Fruit fly (Drosophila melanogaster) whole organism, embryonic: ENCODE data around the gene COX7AL2.

Source experiments
- CG10209 ChIP-seq: fragments of 200-800 bp; sonication (Bioruptor generic); optimal IDR thresholded peaks from 3 replicates; lab custom pipeline; 2017; ENCODE audit warnings: missing biosample characterization, mild to moderate bottlenecking, missing genetic modification characterization, missing genetic modification reagents
- CG1024 ChIP-seq: fragments of 200-800 bp; sonication (Bioruptor generic); IDR thresholded peaks from 2 replicates; pipeline ENCODE4 v1.3.6; 2022; ENCODE audit warnings: missing biosample characterization, missing genetic modification characterization
- CG10274 ChIP-seq: fragments of 200-800 bp; sonication (Bioruptor generic); optimal IDR thresholded peaks from 3 replicates; lab custom pipeline; 2017; ENCODE audit warnings: missing biosample characterization, mild to moderate bottlenecking, missing genetic modification characterization
- CG10431 ChIP-seq: fragments of 200-800 bp; sonication (Bioruptor generic); optimal IDR thresholded peaks from 3 replicates; lab custom pipeline; 2018; ENCODE audit warnings: missing biosample characterization, mild to moderate bottlenecking, missing genetic modification characterization
- CG10462 ChIP-seq: fragments of 200-800 bp; sonication (Bioruptor generic); optimal IDR thresholded peaks from 2 replicates; lab custom pipeline; 2016; ENCODE audit warnings: missing biosample characterization, missing genetic modification characterization
- CG10565 ChIP-seq: fragments of 200-800 bp; sonication (Bioruptor generic); optimal IDR thresholded peaks from 3 replicates; lab custom pipeline; 2016; ENCODE audit warnings: missing biosample characterization, mild to moderate bottlenecking, missing genetic modification characterization
- CG10979 ChIP-seq: fragments of 200-800 bp; sonication (Bioruptor generic); optimal IDR thresholded peaks from 2 replicates; lab custom pipeline; 2018; ENCODE audit warnings: missing biosample characterization, mild to moderate bottlenecking, missing genetic modification characterization, moderate library complexity
- CG11085 ChIP-seq: fragments of 200-800 bp; sonication (Bioruptor generic); IDR thresholded peaks from 2 replicates; pipeline ENCODE4 v1.3.6; 2022; ENCODE audit warnings: missing biosample characterization, missing genetic modification characterization
- CG11456 ChIP-seq: fragments of 200-800 bp; sonication (Bioruptor generic); IDR thresholded peaks from 3 replicates; pipeline ENCODE4 v1.3.6; 2022; ENCODE audit warnings: missing biosample characterization, missing genetic modification characterization
- CG12219 ChIP-seq: fragments of 200-800 bp; sonication (Bioruptor generic); optimal IDR thresholded peaks from 3 replicates; lab custom pipeline; 2018; ENCODE audit warnings: missing biosample characterization, mild to moderate bottlenecking, missing genetic modification characterization
- CG13287 ChIP-seq: fragments of 200-800 bp; sonication (Bioruptor generic); IDR thresholded peaks from 2 replicates; pipeline ENCODE4 v1.3.6; 2022; ENCODE audit warnings: missing biosample characterization, missing genetic modification characterization; ENCODE audit not compliant: partially characterized antibody
- CG1602 ChIP-seq: fragments of 200-800 bp; sonication (Bioruptor generic); optimal IDR thresholded peaks from 3 replicates; lab custom pipeline; 2016; ENCODE audit warnings: missing biosample characterization, missing genetic modification characterization
- CG16813 ChIP-seq: fragments of 200-800 bp; sonication (Bioruptor generic); IDR thresholded peaks from 3 replicates; pipeline ENCODE4 v1.3.6; 2022; ENCODE audit warnings: missing biosample characterization, missing genetic modification characterization; ENCODE audit not compliant: partially characterized antibody
- CG16863 ChIP-seq: fragments of 200-800 bp; sonication (Bioruptor generic); optimal IDR thresholded peaks from 3 replicates; lab custom pipeline; 2016; ENCODE audit warnings: missing biosample characterization, missing genetic modification characterization
- CG17361 ChIP-seq: fragments of 200-800 bp; sonication (Bioruptor generic); IDR thresholded peaks from 3 replicates; pipeline ENCODE4 v1.3.6; 2022; ENCODE audit warnings: missing biosample characterization, missing genetic modification characterization
- CG17612 ChIP-seq: fragments of 200-800 bp; sonication (Bioruptor generic); IDR thresholded peaks from 2 replicates; pipeline ENCODE4 v1.3.6; 2022; ENCODE audit warnings: missing biosample characterization, missing genetic modification characterization
- CG17802 ChIP-seq: fragments of 200-800 bp; sonication (Bioruptor generic); optimal IDR thresholded peaks from 2 replicates; lab custom pipeline; 2018; ENCODE audit warnings: missing biosample characterization, mild to moderate bottlenecking, missing genetic modification characterization, moderate library complexity
- CG18599 ChIP-seq: fragments of 200-800 bp; sonication (Bioruptor generic); optimal IDR thresholded peaks from 3 replicates; lab custom pipeline; 2017; ENCODE audit warnings: missing biosample characterization, missing genetic modification characterization, mild to moderate bottlenecking, moderate library complexity, missing genetic modification reagents
- CG31388 ChIP-seq: fragments of 200-800 bp; sonication (Bioruptor generic); optimal IDR thresholded peaks from 2 replicates; lab custom pipeline; 2016; ENCODE audit warnings: missing biosample characterization, missing genetic modification characterization
- CG3281 ChIP-seq: fragments of 200-800 bp; sonication (Bioruptor generic); optimal IDR thresholded peaks from 3 replicates; lab custom pipeline; 2017; ENCODE audit warnings: missing biosample characterization, mild to moderate bottlenecking, missing genetic modification characterization
- CG4730 ChIP-seq: fragments of 200-800 bp; sonication (Bioruptor generic); IDR thresholded peaks from 2 replicates; pipeline ENCODE4 v1.3.6; 2022; ENCODE audit warnings: missing biosample characterization, missing genetic modification characterization
- CG6654 ChIP-seq: fragments of 200-800 bp; sonication (Bioruptor generic); optimal IDR thresholded peaks from 2 replicates; lab custom pipeline; 2017; ENCODE audit warnings: missing biosample characterization, mild to moderate bottlenecking, missing genetic modification characterization
- CG6854 ChIP-seq: fragments of 200-800 bp; sonication (Bioruptor generic); optimal IDR thresholded peaks from 3 replicates; lab custom pipeline; 2017; ENCODE audit warnings: missing biosample characterization, mild to moderate bottlenecking, missing genetic modification characterization
- D19B ChIP-seq: fragments of 200-800 bp; sonication (Bioruptor generic); optimal IDR thresholded peaks from 2 replicates; lab custom pipeline; 2017; ENCODE audit warnings: missing biosample characterization, mild to moderate bottlenecking, missing genetic modification characterization
- Ets65A ChIP-seq: fragments of 200-800 bp; sonication (Bioruptor generic); peaks from one replicate; lab custom pipeline; 2016; ENCODE audit warnings: missing biosample characterization, missing genetic modification characterization
- Fer2 ChIP-seq: fragments of 200-800 bp; sonication (Bioruptor generic); optimal IDR thresholded peaks from 2 replicates; lab custom pipeline; 2018; ENCODE audit warnings: missing biosample characterization, mild to moderate bottlenecking, missing genetic modification characterization, moderate library complexity
- GATAe ChIP-seq: fragments of 200-800 bp; sonication (Bioruptor generic); conservative IDR thresholded peaks from 2 replicates; pipeline ENCODE4 v1.3.6; 2022; ENCODE audit warnings: missing biosample characterization, missing genetic modification characterization
- Lpt ChIP-seq: fragments of >200 bp; optimal IDR thresholded peaks from 2 replicates; lab custom pipeline; 2018; ENCODE audit warnings: missing biosample characterization, missing genetic modification characterization
- MBD-R2 ChIP-seq: fragments of 200-800 bp; sonication (Bioruptor generic); IDR thresholded peaks from 2 replicates; pipeline ENCODE4 v1.3.6; 2022; ENCODE audit warnings: missing biosample characterization, missing genetic modification characterization
- NfI ChIP-seq: fragments of 200-800 bp; sonication (Bioruptor generic); optimal IDR thresholded peaks from 3 replicates; lab custom pipeline; 2018; ENCODE audit warnings: missing biosample characterization, mild to moderate bottlenecking, missing genetic modification characterization, moderate library complexity
- Sox100B ChIP-seq: fragments of 200-800 bp; sonication (Bioruptor generic); optimal IDR thresholded peaks from 3 replicates; lab custom pipeline; 2018; ENCODE audit warnings: missing biosample characterization, mild to moderate bottlenecking, missing genetic modification characterization
- ap ChIP-seq: fragments of 200-800 bp; sonication (Bioruptor generic); IDR thresholded peaks from 2 replicates; pipeline ENCODE4 v1.3.6; 2022; ENCODE audit warnings: missing biosample characterization, missing genetic modification characterization
- ara ChIP-seq: fragments of 200-800 bp; sonication (Bioruptor generic); IDR thresholded peaks from 2 replicates; pipeline ENCODE4 v1.3.6; 2022; ENCODE audit warnings: missing biosample characterization, missing genetic modification characterization
- bigmax ChIP-seq: fragments of 200-800 bp; sonication (Bioruptor generic); optimal IDR thresholded peaks from 2 replicates; lab custom pipeline; 2018; ENCODE audit warnings: missing biosample characterization, mild to moderate bottlenecking, missing genetic modification characterization
- corto ChIP-seq: fragments of 200-800 bp; sonication (Bioruptor generic); optimal IDR thresholded peaks from 2 replicates; lab custom pipeline; 2016; ENCODE audit warnings: missing biosample characterization, mild to moderate bottlenecking, missing genetic modification characterization, moderate library complexity
- crc ChIP-seq: fragments of 200-800 bp; sonication (Bioruptor generic); optimal IDR thresholded peaks from 2 replicates; lab custom pipeline; 2016; ENCODE audit warnings: missing biosample characterization, missing genetic modification characterization
- croc ChIP-seq: fragments of 200-800 bp; sonication (Bioruptor generic); conservative IDR thresholded peaks from 3 replicates; pipeline ENCODE4 v1.3.6; 2022; ENCODE audit warnings: missing biosample characterization, missing genetic modification characterization
- danr ChIP-seq: fragments of 200-800 bp; sonication (Bioruptor generic); IDR thresholded peaks from 2 replicates; pipeline ENCODE4 v1.3.6; 2022; ENCODE audit warnings: missing biosample characterization, missing genetic modification characterization
- ems ChIP-seq: fragments of 200-800 bp; sonication (Bioruptor generic); optimal IDR thresholded peaks from 3 replicates; lab custom pipeline; 2016; ENCODE audit warnings: missing biosample characterization, missing genetic modification characterization
- gcm2 ChIP-seq: fragments of 200-800 bp; sonication (Bioruptor generic); optimal IDR thresholded peaks from 2 replicates; lab custom pipeline; 2016; ENCODE audit warnings: missing biosample characterization, missing genetic modification characterization
- hbn ChIP-seq: fragments of 200-800 bp; sonication (Bioruptor generic); IDR thresholded peaks from 2 replicates; pipeline ENCODE4 v1.3.6; 2022; ENCODE audit warnings: missing biosample characterization, missing genetic modification characterization; ENCODE audit not compliant: partially characterized antibody
- nmo ChIP-seq: fragments of 200-800 bp; sonication (Bioruptor generic); optimal IDR thresholded peaks from 2 replicates; lab custom pipeline; 2018; ENCODE audit warnings: missing biosample characterization, mild to moderate bottlenecking, missing genetic modification characterization, moderate library complexity
- peb ChIP-seq: fragments of 200-800 bp; sonication (Bioruptor generic); IDR thresholded peaks from 2 replicates; pipeline ENCODE4 v1.3.6; 2022; ENCODE audit warnings: missing biosample characterization, missing genetic modification characterization
- rib ChIP-seq: fragments of 200-800 bp; sonication (Bioruptor generic); IDR thresholded peaks from 2 replicates; pipeline ENCODE4 v1.3.6; 2022; ENCODE audit warnings: missing biosample characterization, missing genetic modification characterization
- ro ChIP-seq: fragments of 200-800 bp; sonication (Bioruptor generic); IDR thresholded peaks from 2 replicates; pipeline ENCODE4 v1.3.6; 2022; ENCODE audit warnings: missing biosample characterization, missing genetic modification characterization
- sisA ChIP-seq: fragments of 200-800 bp; sonication (Bioruptor generic); IDR thresholded peaks from 2 replicates; pipeline ENCODE4 v1.3.6; 2022; ENCODE audit warnings: missing biosample characterization, missing genetic modification characterization
- slbo ChIP-seq: fragments of 200-800 bp; sonication (Bioruptor generic); IDR thresholded peaks from 2 replicates; pipeline ENCODE4 v1.3.6; 2022; ENCODE audit warnings: missing biosample characterization, missing genetic modification characterization
- ssp ChIP-seq: fragments of 200-800 bp; sonication (Bioruptor generic); IDR thresholded peaks from 2 replicates; pipeline ENCODE4 v1.3.6; 2022; ENCODE audit warnings: missing biosample characterization, missing genetic modification characterization
- toy ChIP-seq: fragments of 200-800 bp; sonication (Bioruptor generic); IDR thresholded peaks from 2 replicates; pipeline ENCODE4 v1.3.6; 2022; ENCODE audit warnings: missing biosample characterization, missing genetic modification characterization
- unpg ChIP-seq: fragments of 200-800 bp; sonication (Bioruptor generic); optimal IDR thresholded peaks from 3 replicates; lab custom pipeline; 2018; ENCODE audit warnings: missing biosample characterization, mild to moderate bottlenecking, missing genetic modification characterization, moderate library complexity

COX7AL2 gene

dm6 chr2L:2202853-2203717 lies 5.4 kb upstream of the COX7AL2 start (continued):
- TF ChIP-seq CG17612 (GFP tag; lab: Robert Waterston, UW): no peak
- no peak for TF ChIP-seq CG17361 (GFP tag; lab: Robert Waterston, UW)
- no peak for TF ChIP-seq Ets65A
- TF ChIP-seq unpg (GFP tag; lab: Kevin White, UChicago): no peak
- TF ChIP-seq CG10462 (GFP tag; lab: Kevin White, UChicago): no peak
- TF ChIP-seq slbo (GFP tag; lab: Robert Waterston, UW): 0 out of 2 replicates have a peak, but pooled peaks have one; percentile 17
- peak; percentile 13 for TF ChIP-seq CG18599
- TF ChIP-seq ems (GFP tag; lab: Kevin White, UChicago): no peak
- peak; percentile 20; the same call in 1 of the 2 replicates for TF ChIP-seq hbn (GFP tag; lab: Robert Waterston, UW)
- no peak for TF ChIP-seq CG12219 (GFP tag; lab: Kevin White, UChicago)
- TF ChIP-seq rib (GFP tag; lab: Robert Waterston, UW): peak; percentile 70
- no peak for TF ChIP-seq sisA
- no peak for TF ChIP-seq CG31388 (GFP tag; lab: Kevin White, UChicago)
- TF ChIP-seq CG10431 (GFP tag; lab: Kevin White, UChicago): no peak
- no peak for TF ChIP-seq D19B (GFP tag; lab: Kevin White, UChicago)
- TF ChIP-seq CG10274 (GFP tag; lab: Kevin White, UChicago): no peak
- no peak for TF ChIP-seq Sox100B (GFP tag; lab: Kevin White, UChicago)
- TF ChIP-seq CG1024 (GFP tag; lab: Robert Waterston, UW): no peak
- no peak for TF ChIP-seq CG17802 (tag; lab: Kevin White, UChicago)
- no peak for TF ChIP-seq CG11085 (GFP tag; lab: Robert Waterston, UW)
- TF ChIP-seq CG11456 (GFP tag; lab: Robert Waterston, UW): peak; percentile 44; the same call in 1 of the 3 replicates
- no peak for TF ChIP-seq croc (GFP tag; lab: Robert Waterston, UW)
- TF ChIP-seq CG6854: no peak
- TF ChIP-seq CG16863: no peak
- TF ChIP-seq MBD-R2: peak; percentile 22; the same call in 1 of the 2 replicates
- no peak for TF ChIP-seq CG10565
- TF ChIP-seq CG4730 (GFP tag; lab: Robert Waterston, UW): no peak
- TF ChIP-seq CG16813 (GFP tag; lab: Robert Waterston, UW): peak; percentile 18; the same call in 1 of the 3 replicates
- no peak for TF ChIP-seq ara (GFP tag; lab: Robert Waterston, UW)
- TF ChIP-seq CG10979 (tag; lab: Kevin White, UChicago): no peak
- TF ChIP-seq toy (GFP tag; lab: Robert Waterston, UW): no peak
- TF ChIP-seq GATAe (GFP tag; lab: Robert Waterston, UW): no peak
- TF ChIP-seq gcm2 (GFP tag; lab: Kevin White, UChicago): no peak
- TF ChIP-seq CG6654 (GFP tag; lab: Kevin White, UChicago): no peak
- no peak for TF ChIP-seq crc (GFP tag; lab: Kevin White, UChicago)
- TF ChIP-seq CG10209 (GFP tag; lab: Kevin White, UChicago): no peak
- TF ChIP-seq CG13287 (GFP tag; lab: Robert Waterston, UW): peak; percentile 66
- TF ChIP-seq bigmax (GFP tag; lab: Kevin White, UChicago): no peak
- TF ChIP-seq peb: no peak; the same call in 1 of the 2 replicates
- no peak for TF ChIP-seq ap (GFP tag; lab: Robert Waterston, UW)
- peak; percentile 14 for TF ChIP-seq corto
- TF ChIP-seq NfI (GFP tag; lab: Kevin White, UChicago): no peak
- TF ChIP-seq Lpt: no peak
- no peak for TF ChIP-seq CG1602 (GFP tag; lab: Kevin White, UChicago)
- no peak for TF ChIP-seq Fer2 (tag; lab: Kevin White, UChicago)
- no peak for TF ChIP-seq ssp
- no peak for TF ChIP-seq danr (GFP tag; lab: Robert Waterston, UW)
- TF ChIP-seq CG3281 (GFP tag; lab: Kevin White, UChicago): no peak
- no peak for TF ChIP-seq nmo
- TF ChIP-seq ro: no peak
